Worm (Caenorhabditis elegans) whole organism, L2 larva: ENCODE results near the gene mpst-3.

Source experiments
- C34F6.9 ChIP-seq: fragments of 150-350 bp; optimal IDR thresholded peaks from 2 replicates; lab custom pipeline; 2014; ENCODE audit warnings: missing biosample characterization, missing genetic modification characterization
- F13H6.1 ChIP-seq: sonication (generic microtip); optimal IDR thresholded peaks from 2 replicates; lab custom pipeline; 2016; ENCODE audit warnings: missing genetic modification characterization, missing compliant biosample characterization
- R02D3.7 ChIP-seq: fragments of 150-350 bp; optimal IDR thresholded peaks from 2 replicates; lab custom pipeline; 2014; ENCODE audit warnings: missing biosample characterization, missing genetic modification characterization
- Y55F3AM.14 ChIP-seq: fragments of 200-800 bp; sonication (Bioruptor generic); optimal IDR thresholded peaks from 2 replicates; lab custom pipeline; 2018; ENCODE audit warnings: mild to moderate bottlenecking, missing genetic modification characterization, missing compliant biosample characterization
- alr-1 ChIP-seq: fragments of 150-350 bp; optimal IDR thresholded peaks from 2 replicates; lab custom pipeline; 2014; ENCODE audit warnings: missing biosample characterization, missing genetic modification characterization
- ama-1 ChIP-seq: fragments of 150-350 bp; optimal IDR thresholded peaks from 2 replicates; lab custom pipeline; 2018; ENCODE audit warnings: inconsistent platforms
- blmp-1 ChIP-seq: sonication (generic microtip); optimal IDR thresholded peaks from 2 replicates; lab custom pipeline; 2017; ENCODE audit warnings: missing genetic modification characterization, mild to moderate bottlenecking, missing compliant biosample characterization, antibody characterized with exemption, moderate library complexity; ENCODE audit not compliant: insufficient read depth
- ceh-16 ChIP-seq: fragments of 150-350 bp; optimal IDR thresholded peaks from 2 replicates; lab custom pipeline; 2014; ENCODE audit warnings: missing biosample characterization, missing genetic modification characterization
- crh-2 ChIP-seq: sonication (generic microtip); optimal IDR thresholded peaks from 2 replicates; lab custom pipeline; 2017; ENCODE audit warnings: missing biosample characterization, missing genetic modification characterization
- egl-27 ChIP-seq: sonication (generic microtip); optimal IDR thresholded peaks from 3 replicates; lab custom pipeline; 2017; ENCODE audit warnings: missing biosample characterization, missing genetic modification reagents, missing genetic modification characterization
- elt-1 ChIP-seq: fragments of 150-350 bp; optimal IDR thresholded peaks from 2 replicates; lab custom pipeline; 2014; ENCODE audit warnings: missing biosample characterization, missing genetic modification characterization
- elt-3 ChIP-seq: sonication (generic microtip); optimal IDR thresholded peaks from 2 replicates; lab custom pipeline; 2017; ENCODE audit warnings: missing biosample characterization, missing genetic modification characterization
- fos-1 ChIP-seq: fragments of 150-350 bp; optimal IDR thresholded peaks from 2 replicates; lab custom pipeline; 2014; ENCODE audit warnings: missing biosample characterization, missing genetic modification characterization
- gmeb-1 ChIP-seq: fragments of 150-350 bp; optimal IDR thresholded peaks from 2 replicates; lab custom pipeline; 2014; ENCODE audit warnings: missing biosample characterization, missing genetic modification characterization
- lin-11 ChIP-seq: fragments of 150-350 bp; sonication (generic microtip); optimal IDR thresholded peaks from 2 replicates; lab custom pipeline; 2014; ENCODE audit warnings: missing biosample characterization, missing genetic modification characterization, inconsistent platforms, mixed read lengths
- lin-13 ChIP-seq: fragments of 150-350 bp; optimal IDR thresholded peaks from 2 replicates; lab custom pipeline; 2014; ENCODE audit warnings: missing biosample characterization, missing genetic modification reagents, missing genetic modification characterization
- lin-39 ChIP-seq: fragments of 150-350 bp; optimal IDR thresholded peaks from 2 replicates; lab custom pipeline; 2014; ENCODE audit warnings: missing biosample characterization, missing genetic modification reagents, missing genetic modification characterization
- lsy-2 ChIP-seq, 2 experiments: fragments of 150-350 bp in 1 of 2; sonication (generic microtip) in 1 of 2; optimal IDR thresholded peaks; 2 replicates each; lab custom pipeline; 2014 to 2017; ENCODE audit warnings: missing biosample characterization in 2 of 2, missing genetic modification characterization in 2 of 2
- mab-5 ChIP-seq: fragments of 150-350 bp; optimal IDR thresholded peaks from 2 replicates; lab custom pipeline; 2014; ENCODE audit warnings: missing biosample characterization, missing genetic modification characterization
- mbf-1 ChIP-seq: sonication (generic microtip); optimal IDR thresholded peaks from 2 replicates; lab custom pipeline; 2017; ENCODE audit warnings: missing biosample characterization, missing genetic modification characterization
- mdl-1 ChIP-seq, 2 experiments: fragments of 150-350 bp in 1 of 2; sonication (generic microtip) in 1 of 2; optimal IDR thresholded peaks; 2 replicates each; lab custom pipeline; 2017; ENCODE audit warnings: missing biosample characterization in 2 of 2, missing genetic modification characterization in 2 of 2
- nhr-10 ChIP-seq: sonication (generic microtip); optimal IDR thresholded peaks from 2 replicates; lab custom pipeline; 2017; ENCODE audit warnings: missing biosample characterization, missing genetic modification characterization
- nhr-11 ChIP-seq: fragments of 150-350 bp; optimal IDR thresholded peaks from 2 replicates; lab custom pipeline; 2014; ENCODE audit warnings: missing biosample characterization, missing genetic modification characterization
- nhr-12 ChIP-seq: fragments of 150-350 bp; optimal IDR thresholded peaks from 2 replicates; lab custom pipeline; 2014; ENCODE audit warnings: missing biosample characterization, missing genetic modification characterization
- nhr-129 ChIP-seq: fragments of 150-350 bp; optimal IDR thresholded peaks from 2 replicates; lab custom pipeline; 2014; ENCODE audit warnings: missing biosample characterization, missing genetic modification characterization
- nhr-21 ChIP-seq: fragments of 150-350 bp; optimal IDR thresholded peaks from 2 replicates; lab custom pipeline; 2014; ENCODE audit warnings: missing biosample characterization, missing genetic modification characterization
- nhr-23 ChIP-seq: fragments of 150-350 bp; optimal IDR thresholded peaks from 2 replicates; lab custom pipeline; 2014; ENCODE audit warnings: missing biosample characterization, missing genetic modification reagents, missing genetic modification characterization
- nhr-25 ChIP-seq: fragments of 150-350 bp; sonication (generic microtip); optimal IDR thresholded peaks from 3 replicates; lab custom pipeline; 2014; ENCODE audit warnings: missing biosample characterization, missing genetic modification characterization
- nhr-6 ChIP-seq: fragments of 150-350 bp; optimal IDR thresholded peaks from 2 replicates; lab custom pipeline; 2014; ENCODE audit warnings: missing biosample characterization, missing genetic modification characterization
- nhr-77 ChIP-seq: fragments of 150-350 bp; optimal IDR thresholded peaks from 2 replicates; lab custom pipeline; 2014; ENCODE audit warnings: missing biosample characterization, missing genetic modification characterization
- sem-4 ChIP-seq: fragments of 150-350 bp; optimal IDR thresholded peaks from 2 replicates; lab custom pipeline; 2014; ENCODE audit warnings: missing biosample characterization, missing genetic modification reagents, missing genetic modification characterization
- skn-1 ChIP-seq: sonication (generic microtip); optimal IDR thresholded peaks from 2 replicates; lab custom pipeline; 2017; ENCODE audit warnings: missing biosample characterization, missing genetic modification characterization
- sma-3 ChIP-seq: sonication (generic microtip); optimal IDR thresholded peaks from 2 replicates; lab custom pipeline; 2016; ENCODE audit warnings: missing genetic modification reagents, missing genetic modification characterization, missing compliant biosample characterization
- sma-9 ChIP-seq, 2 experiments: fragments of 150-350 bp in 1 of 2; sonication (generic microtip) in 1 of 2; optimal IDR thresholded peaks; 2 replicates each; lab custom pipeline; 2014 to 2016; ENCODE audit warnings: missing genetic modification characterization in 2 of 2, mild to moderate bottlenecking in 1 of 2, missing biosample characterization in 1 of 2, missing compliant biosample characterization in 1 of 2, missing genetic modification reagents in 1 of 2, moderate library complexity in 1 of 2
- snpc-4 ChIP-seq: fragments of 150-350 bp; optimal IDR thresholded peaks from 2 replicates; lab custom pipeline; 2014; ENCODE audit warnings: missing biosample characterization, missing genetic modification characterization
- unc-55 ChIP-seq: fragments of 150-350 bp; sonication (generic microtip); optimal IDR thresholded peaks from 3 replicates; lab custom pipeline; 2014; ENCODE audit warnings: missing biosample characterization, missing genetic modification reagents, missing genetic modification characterization
- unc-62 ChIP-seq: fragments of 150-350 bp; optimal IDR thresholded peaks from 2 replicates; lab custom pipeline; 2014; ENCODE audit warnings: missing biosample characterization, missing genetic modification reagents, missing genetic modification characterization
- zag-1 ChIP-seq: fragments of 150-350 bp; optimal IDR thresholded peaks from 2 replicates; lab custom pipeline; 2014; ENCODE audit warnings: missing biosample characterization, missing genetic modification characterization
- ztf-1 ChIP-seq: fragments of 200-800 bp; sonication (Bioruptor generic); conservative IDR thresholded peaks from 2 replicates; pipeline ENCODE4 v1.3.6; 2022; ENCODE audit warnings: missing genetic modification characterization, missing compliant biosample characterization
- ztf-4 ChIP-seq: fragments of 150-350 bp; optimal IDR thresholded peaks from 2 replicates; lab custom pipeline; 2014; ENCODE audit warnings: missing biosample characterization, missing genetic modification characterization

Gene mpst-3

ce11 chrV:14895557-14895956 lies at the start of gene mpst-3:
Gene mpst-3, plus strand, starts transcription at chrV:14895647.
- no peak for TF ChIP-seq elt-1 (tag; lab: Kevin White, UChicago)
- peak; percentile 8 for TF ChIP-seq sma-9 (GFP tag; optimal IDR thresholded peaks at IDR 0.05; lab: Kevin White, UChicago)
- TF ChIP-seq sma-9 (tag; optimal IDR thresholded peaks at IDR 0.05; lab: Kevin White, UChicago) = no peak
- TF ChIP-seq fos-1 (tag; lab: Kevin White, UChicago) = peak; percentile 60
- TF ChIP-seq crh-2 (tag; lab: Kevin White, UChicago) = peak; percentile 16

ce11 chrV:14847291-14847915 lies 48.0 kb upstream of the mpst-3 start, which contains the start of gene ret-1:
Gene ret-1, minus strand, starts transcription at chrV:14847413.
- TF ChIP-seq sma-3 (GFP tag; lab: Kevin White, UChicago) (no peak), nhr-129 (peak; percentile 73), nhr-21 (no peak), unc-55 (GFP tag; lab: Kevin White, UChicago) (no peak), F13H6.1 (tag; lab: Kevin White, UChicago) (peak; percentile 68), skn-1 (no peak), blmp-1 (no peak), lin-11 (tag; lab: Kevin White, UChicago) (no peak), ztf-4 (tag; lab: Kevin White, UChicago) (no peak), elt-3 (tag; lab: Kevin White, UChicago) (no peak), snpc-4 (tag; lab: Kevin White, UChicago) (no peak), nhr-11 (tag; lab: Kevin White, UChicago) (no peak), alr-1 (tag; lab: Kevin White, UChicago) (no peak), sem-4 (tag; lab: Kevin White, UChicago) (no peak), egl-27 (tag; lab: Kevin White, UChicago) (no peak), lsy-2 (tag; optimal IDR thresholded peaks at IDR 0.05; lab: Kevin White, UChicago) (no peak), mdl-1 (tag; optimal IDR thresholded peaks at IDR 0.05; lab: Kevin White, UChicago) (peak in 1 of 2 experiments; percentile 25), nhr-6 (tag; lab: Kevin White, UChicago) (no peak), nhr-25 (tag; lab: Kevin White, UChicago) (no peak), lin-13 (no peak), sma-9 (GFP tag; optimal IDR thresholded peaks at IDR 0.05; lab: Kevin White, UChicago) (peak; percentile 41), sma-9 (tag; optimal IDR thresholded peaks at IDR 0.05; lab: Kevin White, UChicago) (no peak), Y55F3AM.14 (peak; percentile 68), C34F6.9 (peak; percentile 38), R02D3.7 (tag; lab: Kevin White, UChicago) (no peak)

- TF ChIP-seq lin-39 (tag; lab: Kevin White, UChicago) = no peak
- TF ChIP-seq snpc-4 (tag; lab: Kevin White, UChicago) = peak; percentile 23
- TF ChIP-seq mbf-1 (tag; lab: Kevin White, UChicago) = no peak
- no peak for TF ChIP-seq ztf-1 (GFP tag; lab: Robert Waterston, UW)
- no peak for TF ChIP-seq nhr-23
- TF ChIP-seq F13H6.1 (tag; lab: Kevin White, UChicago) = peak; percentile 84
- TF ChIP-seq gmeb-1 (tag; lab: Kevin White, UChicago) = peak; percentile 55
- no peak for TF ChIP-seq zag-1
- peak; percentile 20 for TF ChIP-seq sem-4 (tag; lab: Kevin White, UChicago)
- TF ChIP-seq blmp-1 = peak; percentile 46
- peak; percentile 23 for TF ChIP-seq fos-1 (tag; lab: Kevin White, UChicago)
- TF ChIP-seq nhr-21 = peak; percentile 40
- TF ChIP-seq mdl-1 (tag; optimal IDR thresholded peaks at IDR 0.05; lab: Kevin White, UChicago) = peak; percentile 83 to 84
- TF ChIP-seq nhr-77 (tag; lab: Kevin White, UChicago) = no peak
- TF ChIP-seq C34F6.9 = peak; percentile 63
- peak; percentile 84 for TF ChIP-seq sma-9 (GFP tag; optimal IDR thresholded peaks at IDR 0.05; lab: Kevin White, UChicago)
- no peak for TF ChIP-seq sma-9 (tag; optimal IDR thresholded peaks at IDR 0.05; lab: Kevin White, UChicago)
- TF ChIP-seq ama-1 = peak; percentile 80
- no peak for TF ChIP-seq unc-55 (GFP tag; lab: Kevin White, UChicago)
- TF ChIP-seq mab-5 (tag; lab: Kevin White, UChicago) = peak; percentile 47
- no peak for TF ChIP-seq nhr-10 (tag; lab: Kevin White, UChicago)
- peak; percentile 29 for TF ChIP-seq unc-62 (GFP tag; lab: Kevin White, UChicago)
- peak; percentile 90 for TF ChIP-seq nhr-129
- peak; percentile 23 for TF ChIP-seq lin-13
- no peak for TF ChIP-seq alr-1 (tag; lab: Kevin White, UChicago)
- peak; percentile 98 for TF ChIP-seq crh-2 (tag; lab: Kevin White, UChicago)
- TF ChIP-seq nhr-25 (tag; lab: Kevin White, UChicago) = peak; percentile 79
- TF ChIP-seq nhr-12 (tag; lab: Kevin White, UChicago) = no peak
- peak; percentile 16 for TF ChIP-seq ztf-4 (tag; lab: Kevin White, UChicago)
- TF ChIP-seq lsy-2 (tag; optimal IDR thresholded peaks at IDR 0.05; lab: Kevin White, UChicago) = peak in 1 of 2 experiments; percentile 72
- peak; percentile 76 for TF ChIP-seq nhr-6 (tag; lab: Kevin White, UChicago)
- no peak for TF ChIP-seq ceh-16 (tag; lab: Kevin White, UChicago)
- peak; percentile 56 for TF ChIP-seq sma-3 (GFP tag; lab: Kevin White, UChicago)
Measured at ce11 chrV:14848510-14849206, 46.8 kb upstream of the mpst-3 start.
